Fruit fly (Drosophila melanogaster) whole organism, pupa: ENCODE data around the gene CG31515.

ENCODE experiments used
- CG10348 ChIP-seq: fragments of 200-800 bp; sonication (Bioruptor generic); IDR thresholded peaks from 2 replicates; pipeline ENCODE4 v1.3.6; 2022; ENCODE audit warnings: missing biosample characterization, missing genetic modification characterization
- CG12605 ChIP-seq: fragments of 200-800 bp; sonication (Bioruptor generic); IDR thresholded peaks from 2 replicates; pipeline ENCODE4 v1.3.6; 2022; ENCODE audit warnings: missing biosample characterization, missing genetic modification characterization
- CG13204 ChIP-seq: fragments of 200-800 bp; sonication (Bioruptor generic); optimal IDR thresholded peaks from 2 replicates; lab custom pipeline; 2018; ENCODE audit warnings: missing biosample characterization, mild to moderate bottlenecking, missing genetic modification characterization, moderate library complexity
- CG14655 ChIP-seq: fragments of 200-800 bp; sonication (Bioruptor generic); optimal IDR thresholded peaks from 3 replicates; lab custom pipeline; 2017; ENCODE audit warnings: mild to moderate bottlenecking, missing biosample characterization, missing genetic modification reagents, missing genetic modification characterization
- CG15710 ChIP-seq: fragments of 200-800 bp; sonication (Bioruptor generic); optimal IDR thresholded peaks from 2 replicates; lab custom pipeline; 2018; ENCODE audit warnings: missing biosample characterization, mild to moderate bottlenecking, missing genetic modification characterization, moderate library complexity
- CG17806 ChIP-seq: fragments of 200-800 bp; sonication (Bioruptor generic); optimal IDR thresholded peaks from 2 replicates; lab custom pipeline; 2018; ENCODE audit warnings: missing biosample characterization, mild to moderate bottlenecking, missing genetic modification characterization, moderate library complexity
- CG32121 ChIP-seq: fragments of 200-800 bp; sonication (Bioruptor generic); IDR thresholded peaks from 2 replicates; pipeline ENCODE4 v1.3.6; 2022; ENCODE audit warnings: missing biosample characterization, missing genetic modification characterization
- CG34367 ChIP-seq: fragments of 200-800 bp; sonication (Bioruptor generic); optimal IDR thresholded peaks from 2 replicates; lab custom pipeline; 2018; ENCODE audit warnings: missing biosample characterization, mild to moderate bottlenecking, missing genetic modification characterization
- CG4496 ChIP-seq: fragments of 200-800 bp; sonication (Bioruptor generic); IDR thresholded peaks from 3 replicates; pipeline ENCODE4 v1.3.6; 2022; ENCODE audit warnings: missing biosample characterization, missing genetic modification characterization
- CG8159 ChIP-seq: fragments of 200-800 bp; sonication (Bioruptor generic); optimal IDR thresholded peaks from 3 replicates; lab custom pipeline; 2018; ENCODE audit warnings: missing biosample characterization, mild to moderate bottlenecking, missing genetic modification characterization, moderate library complexity
- CG8301 ChIP-seq: fragments of 200-800 bp; sonication (Bioruptor generic); optimal IDR thresholded peaks from 2 replicates; lab custom pipeline; 2018; ENCODE audit warnings: missing biosample characterization, mild to moderate bottlenecking, missing genetic modification characterization
- CG9948 ChIP-seq: fragments of 200-800 bp; sonication (Bioruptor generic); optimal IDR thresholded peaks from 2 replicates; lab custom pipeline; 2018; ENCODE audit warnings: missing biosample characterization, mild to moderate bottlenecking, missing genetic modification characterization, moderate library complexity
- D1 ChIP-seq: fragments of 200-800 bp; sonication (Bioruptor generic); optimal IDR thresholded peaks from 2 replicates; lab custom pipeline; 2018; ENCODE audit warnings: missing biosample characterization, mild to moderate bottlenecking, missing genetic modification characterization, moderate library complexity
- EcR ChIP-seq: fragments of 200-800 bp; sonication (Bioruptor generic); optimal IDR thresholded peaks from 3 replicates; lab custom pipeline; 2019; ENCODE audit warnings: missing biosample characterization, missing genetic modification characterization, mild to moderate bottlenecking, moderate library complexity, missing genetic modification reagents
- Ets98B ChIP-seq: fragments of 200-800 bp; sonication (Bioruptor generic); IDR thresholded peaks from 2 replicates; pipeline ENCODE4 v1.3.6; 2022; ENCODE audit warnings: missing biosample characterization, missing genetic modification characterization
- Pif1A ChIP-seq: fragments of 200-800 bp; sonication (Bioruptor generic); optimal IDR thresholded peaks from 3 replicates; lab custom pipeline; 2016; ENCODE audit warnings: missing biosample characterization, missing genetic modification characterization
- Pif1B ChIP-seq: fragments of 200-800 bp; sonication (Bioruptor generic); optimal IDR thresholded peaks from 3 replicates; lab custom pipeline; 2016; ENCODE audit warnings: missing biosample characterization, missing genetic modification characterization
- Snoo ChIP-seq: fragments of 200-800 bp; sonication (Bioruptor generic); optimal IDR thresholded peaks from 3 replicates; lab custom pipeline; 2017; ENCODE audit warnings: missing biosample characterization, mild to moderate bottlenecking, missing genetic modification characterization, inconsistent platforms
- fd96Ca ChIP-seq: fragments of 200-800 bp; sonication (Bioruptor generic); IDR thresholded peaks from 3 replicates; pipeline ENCODE4 v1.3.6; 2022; ENCODE audit warnings: missing biosample characterization, missing genetic modification characterization
- gl ChIP-seq: fragments of 200-800 bp; sonication (Bioruptor generic); optimal IDR thresholded peaks from 2 replicates; lab custom pipeline; 2018; ENCODE audit warnings: missing biosample characterization, mild to moderate bottlenecking, missing genetic modification characterization
- rn ChIP-seq: fragments of 200-800 bp; sonication (Bioruptor generic); IDR thresholded peaks from 2 replicates; pipeline ENCODE4 v1.3.6; 2022; ENCODE audit warnings: missing biosample characterization, missing genetic modification characterization

CG31515 gene

DNA sequence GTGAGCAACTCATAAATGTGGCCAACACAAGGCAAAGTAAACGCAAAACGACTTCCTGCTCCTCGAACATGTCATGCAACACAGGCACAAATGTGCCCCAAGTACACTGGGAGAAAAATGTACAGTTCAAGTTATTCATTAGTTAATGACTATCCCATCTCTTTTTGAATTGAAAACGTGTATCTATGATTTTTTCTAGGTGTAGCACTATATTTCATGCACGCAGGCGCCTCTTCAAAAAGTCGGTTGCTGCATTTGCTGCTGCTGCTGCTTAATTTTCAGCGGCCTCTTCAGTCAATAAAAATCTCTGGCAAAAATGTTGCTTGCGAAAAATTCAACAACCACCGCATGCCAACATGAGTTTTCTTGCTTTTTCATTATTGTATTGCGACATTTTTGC lies 21.2 kb downstream of the CG31515 start:
- no peak for TF ChIP-seq rn (GFP tag; lab: Robert Waterston, UW)
- no peak for TF ChIP-seq CG8159 (tag; lab: Kevin White, UChicago)
- TF ChIP-seq CG4496 (GFP tag; lab: Robert Waterston, UW): peak; percentile 57; the same call in 2 of the 3 replicates
- TF ChIP-seq gl (tag; lab: Kevin White, UChicago): no peak
- TF ChIP-seq Pif1A (GFP tag; lab: Kevin White, UChicago): peak; percentile 0
- TF ChIP-seq D1 (tag; lab: Kevin White, UChicago): no peak
- peak; percentile 58 for TF ChIP-seq CG14655 (GFP tag; lab: Kevin White, UChicago)
- TF ChIP-seq CG34367 (tag; lab: Kevin White, UChicago): no peak
- no peak for TF ChIP-seq Pif1B (GFP tag; lab: Kevin White, UChicago)
- no peak for TF ChIP-seq CG13204 (GFP tag; lab: Kevin White, UChicago)
- no peak for TF ChIP-seq CG15710
- TF ChIP-seq CG32121 (GFP tag; lab: Robert Waterston, UW): no peak
- no peak for TF ChIP-seq CG9948 (tag; lab: Kevin White, UChicago)
- TF ChIP-seq CG10348 (GFP tag; lab: Robert Waterston, UW): no peak
- TF ChIP-seq CG8301 (tag; lab: Kevin White, UChicago): peak; percentile 53
- no peak for TF ChIP-seq EcR
- no peak for TF ChIP-seq CG12605 (GFP tag; lab: Robert Waterston, UW)
- no peak for TF ChIP-seq Snoo (tag; lab: Kevin White, UChicago)
- peak; percentile 43 for TF ChIP-seq Ets98B (GFP tag; lab: Robert Waterston, UW)
- TF ChIP-seq fd96Ca (GFP tag; lab: Robert Waterston, UW): no peak
- TF ChIP-seq CG17806: no peak

DNA sequence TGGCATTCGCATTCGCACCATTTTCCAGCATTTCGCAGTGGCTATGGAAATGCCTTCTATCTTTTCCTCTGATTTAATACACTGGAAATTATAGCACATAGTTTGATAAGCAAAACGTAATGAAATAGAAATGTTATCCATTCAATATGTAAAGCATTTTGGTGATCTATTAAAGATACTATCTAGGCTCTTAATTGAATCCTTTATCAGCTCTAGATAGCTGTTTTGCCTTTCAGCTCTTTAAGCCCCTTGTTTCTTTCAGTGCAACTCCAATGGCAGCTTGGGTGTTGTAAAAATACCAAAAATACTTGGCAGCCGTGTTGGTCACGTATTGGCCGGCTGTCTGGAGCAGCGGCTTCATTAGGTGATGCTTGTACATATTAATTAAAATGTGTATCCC lies 23.7 kb downstream of the CG31515 start:
- TF ChIP-seq CG17806: no peak
- no peak for TF ChIP-seq CG34367 (tag; lab: Kevin White, UChicago)
- no peak for TF ChIP-seq EcR
- TF ChIP-seq CG14655 (GFP tag; lab: Kevin White, UChicago): peak; percentile 17
- TF ChIP-seq CG8301 (tag; lab: Kevin White, UChicago): peak; percentile 58
- TF ChIP-seq CG12605 (GFP tag; lab: Robert Waterston, UW): 0 out of 2 replicates have a peak, but pooled peaks have one; percentile 12
- TF ChIP-seq CG9948 (tag; lab: Kevin White, UChicago): no peak
- no peak for TF ChIP-seq CG13204 (GFP tag; lab: Kevin White, UChicago)
- peak; percentile 11; the same call in 1 of the 2 replicates for TF ChIP-seq CG32121 (GFP tag; lab: Robert Waterston, UW)
- TF ChIP-seq Ets98B (GFP tag; lab: Robert Waterston, UW): peak; percentile 50; the same call in 1 of the 2 replicates
- no peak for TF ChIP-seq gl (tag; lab: Kevin White, UChicago)
- no peak for TF ChIP-seq CG10348 (GFP tag; lab: Robert Waterston, UW)
- no peak for TF ChIP-seq fd96Ca (GFP tag; lab: Robert Waterston, UW)
- no peak for TF ChIP-seq rn (GFP tag; lab: Robert Waterston, UW)
- TF ChIP-seq D1 (tag; lab: Kevin White, UChicago): no peak
- TF ChIP-seq Pif1A (GFP tag; lab: Kevin White, UChicago): peak; percentile 18
- no peak for TF ChIP-seq CG15710
- TF ChIP-seq CG8159 (tag; lab: Kevin White, UChicago): no peak
- peak; percentile 69; the same call in 2 of the 3 replicates for TF ChIP-seq CG4496 (GFP tag; lab: Robert Waterston, UW)
- no peak for TF ChIP-seq Pif1B (GFP tag; lab: Kevin White, UChicago)
- no peak for TF ChIP-seq Snoo (tag; lab: Kevin White, UChicago)

DNA sequence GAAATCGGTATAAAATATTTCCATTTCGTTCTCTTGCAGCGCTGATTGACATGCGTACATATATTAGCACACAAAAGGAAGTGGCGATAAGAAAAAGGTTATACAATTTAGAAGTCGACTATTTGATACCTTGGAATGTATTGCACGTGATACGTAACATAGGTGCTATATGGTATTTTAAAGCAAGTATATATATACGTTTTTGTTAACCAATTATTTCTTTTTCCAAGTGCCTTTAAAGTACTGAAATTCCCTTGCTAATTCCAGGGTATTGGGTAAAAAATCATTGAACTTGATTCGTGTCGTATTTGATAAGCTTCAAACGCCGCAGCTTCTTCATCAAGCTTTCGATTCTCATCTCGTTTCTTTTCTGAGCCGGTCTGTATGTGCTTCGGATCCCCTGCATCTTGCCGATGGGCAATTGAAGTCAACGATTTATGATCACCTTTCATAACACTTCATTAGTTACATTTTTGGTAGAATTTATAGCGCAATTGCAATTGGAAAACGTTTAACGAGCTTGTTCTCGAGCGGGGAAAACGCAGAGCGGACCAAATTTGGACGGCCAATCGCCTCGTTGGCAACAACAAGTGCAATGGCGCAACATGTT lies 25.1 kb downstream of the CG31515 start, which contains the start of gene CG4408:
CG4408 (minus strand) TSS at position 60 of the 610 bp plus-strand sequence.
- peak; percentile 32; the same call in 1 of the 2 replicates for TF ChIP-seq rn (GFP tag; lab: Robert Waterston, UW)
- TF ChIP-seq Pif1B (GFP tag; lab: Kevin White, UChicago): no peak
- peak; percentile 73 for TF ChIP-seq CG8301 (tag; lab: Kevin White, UChicago)
- no peak for TF ChIP-seq CG10348 (GFP tag; lab: Robert Waterston, UW)
- TF ChIP-seq Snoo (tag; lab: Kevin White, UChicago): peak; percentile 81
- peak; percentile 67 for TF ChIP-seq Pif1A (GFP tag; lab: Kevin White, UChicago)
- peak; percentile 80 for TF ChIP-seq EcR
- peak; percentile 56 for TF ChIP-seq CG34367 (tag; lab: Kevin White, UChicago)
- TF ChIP-seq CG8159 (tag; lab: Kevin White, UChicago): peak; percentile 83
- TF ChIP-seq CG9948 (tag; lab: Kevin White, UChicago): peak; percentile 72
- peak; percentile 59; the same call in 1 of the 3 replicates for TF ChIP-seq fd96Ca (GFP tag; lab: Robert Waterston, UW)
- no peak for TF ChIP-seq CG13204 (GFP tag; lab: Kevin White, UChicago)
- peak; percentile 82 for TF ChIP-seq Ets98B (GFP tag; lab: Robert Waterston, UW)
- peak; percentile 74 for TF ChIP-seq CG17806
- TF ChIP-seq D1 (tag; lab: Kevin White, UChicago): no peak
- TF ChIP-seq CG14655 (GFP tag; lab: Kevin White, UChicago): peak; percentile 81
- peak; percentile 34 for TF ChIP-seq gl (tag; lab: Kevin White, UChicago)
- peak; percentile 81 for TF ChIP-seq CG4496 (GFP tag; lab: Robert Waterston, UW)
- peak; percentile 74 for TF ChIP-seq CG15710
- peak; percentile 56; the same call in 1 of the 2 replicates for TF ChIP-seq CG32121 (GFP tag; lab: Robert Waterston, UW)
- peak; percentile 67 for TF ChIP-seq CG12605 (GFP tag; lab: Robert Waterston, UW)

DNA sequence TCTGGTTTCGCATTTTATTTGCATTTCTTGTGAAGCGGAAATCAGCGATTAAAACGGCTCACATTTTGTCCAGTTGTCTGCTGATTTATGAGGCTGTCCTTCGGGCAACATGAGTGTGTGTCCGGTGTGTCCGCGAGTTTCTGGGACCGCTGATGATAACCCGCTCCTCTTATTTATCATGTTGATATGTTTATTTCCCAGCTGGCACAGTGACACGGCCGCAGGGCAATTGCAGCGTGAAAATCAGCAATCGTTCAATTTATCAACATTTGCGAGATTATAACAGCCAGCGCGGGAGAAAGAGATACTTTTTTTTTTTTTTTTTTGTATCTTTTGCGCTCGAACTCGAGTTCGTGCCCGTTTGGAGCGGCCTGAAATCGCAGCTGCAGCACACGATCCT lies 28.3 kb downstream of the CG31515 start:
- TF ChIP-seq EcR: peak; percentile 23
- no peak for TF ChIP-seq CG17806
- TF ChIP-seq, all 21 proteins: peak for 1

DNA sequence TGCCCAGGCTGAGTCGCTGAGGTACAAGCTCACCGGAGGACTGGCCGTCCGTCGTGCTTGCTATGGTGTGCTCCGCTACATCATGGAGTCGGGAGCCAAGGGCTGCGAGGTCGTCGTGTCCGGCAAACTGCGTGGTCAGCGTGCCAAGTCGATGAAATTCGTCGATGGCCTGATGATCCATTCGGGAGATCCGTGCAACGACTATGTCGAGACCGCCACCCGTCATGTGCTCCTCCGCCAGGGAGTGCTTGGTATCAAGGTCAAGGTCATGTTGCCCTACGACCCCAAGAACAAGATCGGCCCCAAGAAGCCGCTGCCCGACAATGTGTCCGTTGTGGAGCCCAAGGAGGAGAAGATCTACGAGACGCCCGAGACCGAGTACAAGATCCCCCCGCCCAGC lies 29.3 kb downstream of the CG31515 start:
- TF ChIP-seq rn (GFP tag; lab: Robert Waterston, UW): no peak
- TF ChIP-seq gl (tag; lab: Kevin White, UChicago): no peak
- no peak for TF ChIP-seq Pif1A (GFP tag; lab: Kevin White, UChicago)
